Fruit fly (Drosophila melanogaster): ENCODE results near the gene Tl.
A peak's percentile ranks its signal among the peaks of the same experiment; 100 is the strongest.

Tl gene

dm6 chr3R:26853699-26854098 lies 54.9 kb downstream of the Tl start (continued):
- TF ChIP-seq CG10979 (tag; optimal IDR thresholded peaks at IDR 0.05) (no peak), hth (optimal IDR thresholded peaks at IDR 0.05) (no peak), ato (GFP tag; IDR thresholded peaks at IDR 0.05; ENCODE audit: partially characterized antibody) (no peak), Dfd (GFP tag; optimal IDR thresholded peaks at IDR 0.05) (no peak), ap (GFP tag; IDR thresholded peaks at IDR 0.05) (no peak), CG17568 (GFP tag; optimal IDR thresholded peaks at IDR 0.05) (no peak), CG6654 (GFP tag; optimal IDR thresholded peaks at IDR 0.05) (no peak), gt (GFP tag; IDR thresholded peaks at IDR 0.05) (no peak), fd96Cb (tag; optimal IDR thresholded peaks at IDR 0.05) (no peak), Sox100B (GFP tag; optimal IDR thresholded peaks at IDR 0.05) (no peak), knrl (GFP tag; IDR thresholded peaks at IDR 0.05; ENCODE audit: partially characterized antibody) (no peak), BEAF-32 (GFP tag; optimal IDR thresholded peaks at IDR 0.05) (no peak), CG17612 (GFP tag; IDR thresholded peaks at IDR 0.05) (no peak), Hand (GFP tag; optimal IDR thresholded peaks at IDR 0.05) (no peak), h (optimal IDR thresholded peaks at IDR 0.05) (no peak), HLH4C (GFP tag; IDR thresholded peaks at IDR 0.05; ENCODE audit: partially characterized antibody) (no peak), sug (tag; optimal IDR thresholded peaks at IDR 0.05) (no peak), otp (GFP tag; IDR thresholded peaks at IDR 0.05) (no peak), dmrt11E (tag; optimal IDR thresholded peaks at IDR 0.05) (no peak), cato (GFP tag; optimal IDR thresholded peaks at IDR 0.05; ENCODE audit: borderline replicate concordance) (no peak), CoRest (tag; optimal IDR thresholded peaks at IDR 0.05) (peak; percentile 5), CG6683 (GFP tag; optimal IDR thresholded peaks at IDR 0.05) (no peak), CG43689 (GFP tag; IDR thresholded peaks at IDR 0.05) (no peak), luna (GFP tag; optimal IDR thresholded peaks at IDR 0.05) (no peak), HLH54F (GFP tag; optimal IDR thresholded peaks at IDR 0.05) (peak; percentile 12), CG16813 (GFP tag; IDR thresholded peaks at IDR 0.05; ENCODE audit: partially characterized antibody) (no peak), ranshi (GFP tag; IDR thresholded peaks at IDR 0.05) (0 out of 2 replicates have a peak, but pooled peaks have one; percentile 40), Gsc (GFP tag; IDR thresholded peaks at IDR 0.05) (no peak), Xrp1 (GFP tag; IDR thresholded peaks at IDR 0.05) (peak; percentile 26; the same call in 1 of the 2 replicates), PHDP (tag; optimal IDR thresholded peaks at IDR 0.05) (no peak), CG17328 (GFP tag; IDR thresholded peaks at IDR 0.05) (0 out of 2 replicates have a peak, but pooled peaks have one; percentile 7), ems (GFP tag; optimal IDR thresholded peaks at IDR 0.05) (no peak), CG7987 (GFP tag; optimal IDR thresholded peaks at IDR 0.05) (no peak), ara (GFP tag; IDR thresholded peaks at IDR 0.05) (no peak), Sin3A (optimal IDR thresholded peaks at IDR 0.05) (no peak), CG9797 (GFP tag; optimal IDR thresholded peaks at IDR 0.05) (no peak), HHEX (GFP tag; optimal IDR thresholded peaks at IDR 0.05) (no peak), CG8359 (GFP tag; optimal IDR thresholded peaks at IDR 0.05; ENCODE audit: borderline replicate concordance) (no peak), trem (tag; optimal IDR thresholded peaks at IDR 0.05) (no peak), Xbp1 (GFP tag; optimal IDR thresholded peaks at IDR 0.05) (peak; percentile 26), CG1602 (GFP tag; optimal IDR thresholded peaks at IDR 0.05) (no peak), CG4854 (GFP tag; optimal IDR thresholded peaks at IDR 0.05) (no peak), CG12744 (GFP tag; optimal IDR thresholded peaks at IDR 0.05) (no peak), CG4424 (GFP tag; optimal IDR thresholded peaks at IDR 0.05) (no peak), Adf1 (GFP tag; IDR thresholded peaks at IDR 0.05) (no peak), CG15269 (tag; optimal IDR thresholded peaks at IDR 0.05) (peak; percentile 9), CrebB (tag; optimal IDR thresholded peaks at IDR 0.05) (no peak), run (tag; optimal IDR thresholded peaks at IDR 0.05) (no peak), CG6254 (GFP tag; optimal IDR thresholded peaks at IDR 0.05) (no peak), CkIIα-i1 (GFP tag; IDR thresholded peaks at IDR 0.05) (no peak), mld (GFP tag; IDR thresholded peaks at IDR 0.05; ENCODE audit: partially characterized antibody) (no peak), zfh1 (GFP tag; IDR thresholded peaks at IDR 0.05) (peak; percentile 55; the same call in 2 of the 3 replicates)
